Worm (Caenorhabditis elegans) whole organism, L4/young adult: ENCODE data around the gene taap-1.

Experiments
- W03F9.2 ChIP-seq: fragments of 150-350 bp; optimal IDR thresholded peaks from 2 replicates; lab custom pipeline; 2014; ENCODE audit warnings: missing biosample characterization, missing genetic modification characterization
- him-1 ChIP-seq: sonication (generic microtip); optimal IDR thresholded peaks from 2 replicates; lab custom pipeline; 2016; ENCODE audit warnings: missing genotype, missing genetic modification reagents, missing genetic modification characterization, missing compliant biosample characterization

DNA sequence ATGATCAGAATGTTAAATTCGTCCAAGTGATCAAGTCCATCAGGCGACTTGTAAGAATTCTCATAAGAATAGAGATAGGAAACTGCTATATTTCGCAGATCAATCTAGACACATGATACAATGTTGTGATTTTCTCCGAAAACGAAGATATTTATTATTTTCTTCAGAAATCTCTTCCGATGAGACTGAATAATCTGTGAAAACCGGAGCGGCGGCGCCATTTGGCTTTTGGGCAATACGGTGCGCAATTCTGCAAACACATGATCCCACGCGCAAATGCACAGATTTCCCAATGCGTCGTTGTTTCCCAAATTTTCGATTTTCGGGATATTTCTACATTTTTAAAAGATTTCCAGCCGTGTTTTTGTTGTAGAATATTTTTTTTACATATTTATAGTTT lies 41.5 kb downstream of the taap-1 start:
- peak; percentile 63 for TF ChIP-seq W03F9.2 (tag; lab: Kevin White, UChicago)
- no peak for TF ChIP-seq him-1 (tag; lab: Kevin White, UChicago)
